Worm (Caenorhabditis elegans): ENCODE results near the gene C30B5.2.

- TF ChIP-seq tbx-37 (GFP tag; conservative IDR thresholded peaks at IDR 0.05) (no peak), ceh-36 (tag; optimal IDR thresholded peaks at IDR 0.05) (no peak), ama-1 (optimal IDR thresholded peaks at IDR 0.05) (no peak), flt-1 (GFP tag; IDR thresholded peaks at IDR 0.05) (no peak), sea-1 (GFP tag; conservative IDR thresholded peaks at IDR 0.05) (no peak), hmg-4 (GFP tag; optimal IDR thresholded peaks at IDR 0.05) (no peak), tbx-11 (GFP tag; IDR thresholded peaks at IDR 0.05) (no peak), ets-7 (tag; optimal IDR thresholded peaks at IDR 0.05) (no peak), B0310.2 (tag; optimal IDR thresholded peaks at IDR 0.05) (no peak), pes-1 (GFP tag; IDR thresholded peaks at IDR 0.05) (no peak), hmbx-1 (tag; optimal IDR thresholded peaks at IDR 0.05) (no peak), F13C5.2 (tag; optimal IDR thresholded peaks at IDR 0.05) (no peak), scrt-1 (GFP tag; IDR thresholded peaks at IDR 0.05) (no peak)
Observed at ce11 chrII:6160994-6161393, 36.0 kb upstream of the C30B5.2 start, which contains the start of gene exp-1.

Measured in whole organism, early embryonic.